Worm (Caenorhabditis elegans) whole organism, late embryonic: ENCODE results near the gene nhr-241.

Experiments used
- elt-4 ChIP-seq: sonication (generic microtip); optimal IDR thresholded peaks from 2 replicates; lab custom pipeline; 2016; ENCODE audit warnings: missing genetic modification characterization, missing compliant biosample characterization
- fkh-6 ChIP-seq: sonication (generic microtip); optimal IDR thresholded peaks from 2 replicates; lab custom pipeline; 2016; ENCODE audit warnings: missing genetic modification characterization, missing compliant biosample characterization
- lin-11 ChIP-seq: fragments of 200-800 bp; sonication (Bioruptor generic); optimal IDR thresholded peaks from 2 replicates; lab custom pipeline; 2018; ENCODE audit warnings: mild to moderate bottlenecking, missing genetic modification characterization, missing compliant biosample characterization

DNA sequence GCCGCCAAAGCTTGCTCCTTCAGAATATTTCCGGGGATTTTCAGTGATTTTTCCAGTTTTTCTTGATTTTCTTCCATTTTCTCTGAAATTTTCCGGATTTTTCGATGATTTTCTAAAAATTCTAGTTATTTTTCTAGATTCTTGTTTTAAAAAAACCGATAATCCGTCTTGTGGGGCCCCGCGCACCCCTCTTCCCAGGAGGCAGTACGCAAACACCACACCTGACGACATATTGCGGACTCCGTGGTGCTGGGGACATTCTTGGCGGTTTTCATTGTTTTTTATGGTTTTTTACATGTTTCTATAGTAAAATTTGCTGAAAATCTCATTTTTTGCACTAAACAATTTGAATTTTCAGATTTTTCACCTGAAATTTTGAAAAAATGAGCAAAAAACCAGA, 9.6 kb upstream of the nhr-241 start, which contains the start of the genes ubc-19 and Y69H2.7:
- TF ChIP-seq elt-4 (tag; lab: Kevin White, UChicago), result no peak
- TF ChIP-seq fkh-6 (tag; lab: Kevin White, UChicago), result no peak
- TF ChIP-seq lin-11 (tag; lab: Kevin White, UChicago), result no peak
